Worm (Caenorhabditis elegans) whole organism, young adult: Measurements from ENCODE around the gene fbxc-51.
A peak's percentile ranks its signal among the peaks of the same experiment; 100 is the strongest.

Experiments
- B0336.3 ChIP-seq: fragments of 200-800 bp; sonication (Bioruptor generic); IDR thresholded peaks from 2 replicates; pipeline ENCODE4 v1.3.6; 2022; ENCODE audit warnings: missing genetic modification characterization, missing compliant biosample characterization
- D2030.7 ChIP-seq: fragments of 200-800 bp; sonication (Bioruptor generic); IDR thresholded peaks from 2 replicates; pipeline ENCODE4 v1.3.6; 2022; ENCODE audit warnings: missing genetic modification reagents, missing genetic modification characterization, missing compliant biosample characterization
- F22D6.2 ChIP-seq: sonication (generic microtip); optimal IDR thresholded peaks from 2 replicates; lab custom pipeline; 2016; ENCODE audit warnings: mild to moderate bottlenecking, missing genetic modification characterization, missing compliant biosample characterization
- F23B12.7 ChIP-seq: sonication (generic microtip); optimal IDR thresholded peaks from 2 replicates; lab custom pipeline; 2017; ENCODE audit warnings: missing genetic modification characterization, mild to moderate bottlenecking, missing compliant biosample characterization, antibody characterized with exemption, moderate library complexity; ENCODE audit not compliant: insufficient read depth
- F39B2.1 ChIP-seq: fragments of 200-800 bp; sonication (Bioruptor generic); IDR thresholded peaks from 2 replicates; pipeline ENCODE4 v1.3.6; 2022; ENCODE audit warnings: missing genetic modification reagents, missing genetic modification characterization, missing compliant biosample characterization
- F49E8.2 ChIP-seq: sonication (generic microtip); optimal IDR thresholded peaks from 3 replicates; lab custom pipeline; 2017; ENCODE audit warnings: missing genetic modification characterization, mild to moderate bottlenecking, missing compliant biosample characterization, antibody characterized with exemption, moderate library complexity; ENCODE audit not compliant: insufficient read depth
- akir-1 ChIP-seq: fragments of 200-800 bp; sonication (Bioruptor generic); optimal IDR thresholded peaks from 2 replicates; lab custom pipeline; 2018; ENCODE audit warnings: mild to moderate bottlenecking, missing genetic modification characterization, moderate library complexity, missing compliant biosample characterization
- ama-1 ChIP-seq, 3 experiments: fragments of 150-350 bp in 1 of 3; sonication (generic microtip) in 2 of 3; optimal IDR thresholded peaks; 2 replicates each; lab custom pipeline; 2014 to 2018; ENCODE audit warnings: missing biosample characterization in 2 of 3, missing genetic modification characterization in 2 of 3, missing genetic modification reagents in 2 of 3
- athp-1 ChIP-seq: sonication (generic microtip); optimal IDR thresholded peaks from 2 replicates; lab custom pipeline; 2017; ENCODE audit warnings: mild to moderate bottlenecking, missing genetic modification characterization, missing compliant biosample characterization
- ceh-100 ChIP-seq: fragments of 200-800 bp; sonication (Bioruptor generic); IDR thresholded peaks from 2 replicates; pipeline ENCODE4 v1.3.6; 2022; ENCODE audit warnings: missing genetic modification reagents, missing genetic modification characterization, missing compliant biosample characterization
- ceh-40 ChIP-seq: fragments of 200-800 bp; sonication (Bioruptor generic); IDR thresholded peaks from 2 replicates; pipeline ENCODE4 v1.3.6; 2022; ENCODE audit warnings: missing genetic modification characterization, missing compliant biosample characterization
- die-1 ChIP-seq: sonication (generic microtip); optimal IDR thresholded peaks from 2 replicates; lab custom pipeline; 2016; ENCODE audit warnings: missing genotype, mild to moderate bottlenecking, missing genetic modification characterization, missing compliant biosample characterization
- efl-1 ChIP-seq: fragments of 150-350 bp; optimal IDR thresholded peaks from 2 replicates; lab custom pipeline; 2014; ENCODE audit warnings: missing biosample characterization, missing genetic modification reagents, missing genetic modification characterization
- egrh-3 ChIP-seq: fragments of 200-800 bp; sonication (Bioruptor generic); IDR thresholded peaks from 2 replicates; pipeline ENCODE4 v1.3.6; 2022; ENCODE audit warnings: missing genetic modification reagents, missing genetic modification characterization, missing compliant biosample characterization
- fkh-3 ChIP-seq: sonication (generic microtip); optimal IDR thresholded peaks from 2 replicates; lab custom pipeline; 2016; ENCODE audit warnings: mild to moderate bottlenecking, missing genetic modification characterization, missing compliant biosample characterization
- hmg-1.2 ChIP-seq: fragments of 200-800 bp; sonication (Bioruptor generic); IDR thresholded peaks from 2 replicates; pipeline ENCODE4 v1.3.6; 2022; ENCODE audit warnings: missing genetic modification reagents, missing genetic modification characterization, missing compliant biosample characterization
- hrde-1 ChIP-seq: sonication (generic microtip); optimal IDR thresholded peaks from 2 replicates; lab custom pipeline; 2016; ENCODE audit warnings: missing genetic modification characterization, mild to moderate bottlenecking, missing compliant biosample characterization, moderate library complexity, missing genotype, missing genetic modification reagents, borderline replicate concordance
- lag-1 ChIP-seq: fragments of 200-800 bp; sonication (Bioruptor generic); IDR thresholded peaks from 2 replicates; pipeline ENCODE4 v1.3.6; 2022; ENCODE audit warnings: missing genetic modification reagents, missing genetic modification characterization, missing compliant biosample characterization
- let-607 ChIP-seq, 2 experiments: fragments of 200-800 bp in 1 of 2; sonication (Bioruptor generic) in 1 of 2; sonication (generic microtip) in 1 of 2; optimal IDR thresholded peaks; 2 replicates each; lab custom pipeline; 2016 to 2018; ENCODE audit warnings: mild to moderate bottlenecking in 2 of 2, missing compliant biosample characterization in 2 of 2, missing genetic modification characterization in 2 of 2, moderate library complexity in 2 of 2, missing genotype in 1 of 2
- lir-1 ChIP-seq: fragments of 200-800 bp; sonication (Bioruptor generic); conservative IDR thresholded peaks from 2 replicates; pipeline ENCODE4 v1.3.6; 2022; ENCODE audit warnings: missing genetic modification reagents, missing genetic modification characterization, missing compliant biosample characterization
- madf-3 ChIP-seq: fragments of 200-800 bp; sonication (Bioruptor generic); IDR thresholded peaks from 2 replicates; pipeline ENCODE4 v1.3.6; 2022; ENCODE audit warnings: missing genetic modification reagents, missing genetic modification characterization, missing compliant biosample characterization
- madf-6 ChIP-seq: fragments of 200-800 bp; sonication (Bioruptor generic); IDR thresholded peaks from 2 replicates; pipeline ENCODE4 v1.3.6; 2022; ENCODE audit warnings: missing genetic modification reagents, missing genetic modification characterization, missing compliant biosample characterization
- mxl-1 ChIP-seq: sonication (generic microtip); optimal IDR thresholded peaks from 2 replicates; lab custom pipeline; 2016; ENCODE audit warnings: missing genetic modification characterization, missing compliant biosample characterization
- nfyb-1 ChIP-seq: fragments of 200-800 bp; sonication (Bioruptor generic); IDR thresholded peaks from 2 replicates; pipeline ENCODE4 v1.3.6; 2022; ENCODE audit warnings: missing genetic modification reagents, missing genetic modification characterization, missing compliant biosample characterization
- nhr-179 ChIP-seq: sonication (generic microtip); optimal IDR thresholded peaks from 2 replicates; lab custom pipeline; 2016; ENCODE audit warnings: mild to moderate bottlenecking, missing genetic modification characterization, missing compliant biosample characterization
- nhr-80 ChIP-seq: sonication (generic microtip); optimal IDR thresholded peaks from 2 replicates; lab custom pipeline; 2016; ENCODE audit warnings: missing genetic modification characterization, missing compliant biosample characterization
- rcor-1 ChIP-seq: fragments of 200-800 bp; sonication (Bioruptor generic); IDR thresholded peaks from 2 replicates; pipeline ENCODE4 v1.3.6; 2022; ENCODE audit warnings: missing genetic modification reagents, missing genetic modification characterization, missing compliant biosample characterization
- rec-8 ChIP-seq, 2 experiments: sonication (generic microtip); optimal IDR thresholded peaks; 2 replicates each; lab custom pipeline; 2016; ENCODE audit warnings: mild to moderate bottlenecking in 2 of 2, missing genetic modification characterization in 2 of 2, missing genetic modification reagents in 2 of 2, missing genotype in 2 of 2, missing biosample characterization in 1 of 2, missing compliant biosample characterization in 1 of 2, moderate library complexity in 1 of 2
- snpc-1.1 ChIP-seq: sonication (generic microtip); optimal IDR thresholded peaks from 2 replicates; lab custom pipeline; 2017; ENCODE audit warnings: missing genetic modification characterization, mild to moderate bottlenecking, missing compliant biosample characterization, antibody characterized with exemption, moderate library complexity, missing genotype, missing genetic modification reagents; ENCODE audit not compliant: insufficient read depth
- snpc-4 ChIP-seq, 5 experiments: fragments of 150-350 bp in 1 of 5; sonication (generic microtip) in 4 of 5; optimal IDR thresholded peaks; 2 replicates each; lab custom pipeline; 2014 to 2018; ENCODE audit warnings: missing genetic modification characterization in 5 of 5, missing biosample characterization in 3 of 5, antibody characterized with exemption in 2 of 5, mild to moderate bottlenecking in 2 of 5, missing compliant biosample characterization in 2 of 5, missing genotype in 2 of 5, moderate library complexity in 2 of 5, missing genetic modification reagents in 1 of 5
- zfh-2 ChIP-seq: fragments of 200-800 bp; sonication (Bioruptor generic); conservative IDR thresholded peaks from 2 replicates; pipeline ENCODE4 v1.3.6; 2022; ENCODE audit warnings: missing genetic modification reagents, missing genetic modification characterization, missing compliant biosample characterization
- zim-3 ChIP-seq: sonication (generic microtip); optimal IDR thresholded peaks from 2 replicates; lab custom pipeline; 2017; ENCODE audit warnings: mild to moderate bottlenecking, missing genetic modification characterization, moderate library complexity, missing compliant biosample characterization
- ztf-18 ChIP-seq: sonication (generic microtip); optimal IDR thresholded peaks from 2 replicates; lab custom pipeline; 2016; ENCODE audit warnings: missing genotype, mild to moderate bottlenecking, missing genetic modification characterization, missing compliant biosample characterization

The fbxc-51 gene

ce11 chrII:900720-901332 lies 32.2 kb downstream of the fbxc-51 start, which contains the start of gene T07D3.9:
TSS of gene T07D3.9 (minus strand) at chrII:900913.
- TF ChIP-seq efl-1 (GFP tag; lab: Kevin White, UChicago), result peak; percentile 51
- TF ChIP-seq lag-1 (GFP tag; lab: Robert Waterston, UW), result no peak
- no peak for TF ChIP-seq zfh-2 (GFP tag; lab: Robert Waterston, UW)
- no peak for TF ChIP-seq ama-1 (optimal IDR thresholded peaks at IDR 0.05; lab: Kevin White, UChicago)
- TF ChIP-seq ama-1 (GFP tag; optimal IDR thresholded peaks at IDR 0.05; lab: Kevin White, UChicago), result no peak
- TF ChIP-seq zim-3 (tag; lab: Kevin White, UChicago), result no peak
- peak; percentile 55; the same call in 1 of the 2 replicates for TF ChIP-seq hmg-1.2 (GFP tag; lab: Robert Waterston, UW)
- TF ChIP-seq hrde-1 (tag; lab: Kevin White, UChicago), result no peak
- TF ChIP-seq egrh-3 (GFP tag; lab: Robert Waterston, UW), result no peak
- TF ChIP-seq fkh-3 (tag; lab: Kevin White, UChicago), result no peak
- TF ChIP-seq madf-6, result peak; percentile 59; the same call in 1 of the 2 replicates
- no peak for TF ChIP-seq ceh-40
- no peak for TF ChIP-seq nhr-179 (tag; lab: Kevin White, UChicago)
- peak; percentile 55 for TF ChIP-seq nhr-80 (tag; lab: Kevin White, UChicago)
- TF ChIP-seq madf-3 (GFP tag; lab: Robert Waterston, UW), result no peak
- TF ChIP-seq die-1 (tag; lab: Kevin White, UChicago), result no peak
- TF ChIP-seq mxl-1, result no peak
- TF ChIP-seq ztf-18, result no peak

DNA sequence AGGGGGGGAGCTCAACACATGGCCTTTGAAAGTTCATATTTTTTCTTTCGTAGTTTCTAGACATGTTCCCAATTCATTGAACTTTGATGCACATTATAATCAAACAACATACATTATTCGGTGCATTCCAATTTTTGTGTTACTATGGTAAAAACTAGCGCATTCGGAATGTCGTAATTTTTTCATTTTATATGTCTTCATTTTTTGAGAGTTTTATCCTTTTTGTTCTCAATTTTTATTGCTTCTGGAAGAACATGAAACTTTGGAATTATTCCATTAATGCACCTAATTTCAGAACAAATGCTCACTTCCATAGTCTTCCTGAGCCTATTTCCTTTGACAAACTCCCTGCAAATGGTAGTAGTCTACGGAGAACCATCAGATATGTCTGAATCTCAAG lies 33.0 kb downstream of the fbxc-51 start, which contains the start of gene T07D3.2:
TSS of gene T07D3.2 (plus strand) at position 301 of the 400 bp plus-strand sequence.
- TF ChIP-seq rec-8 (tag; optimal IDR thresholded peaks at IDR 0.05; lab: Kevin White, UChicago) (no peak), rcor-1 (GFP tag; lab: Robert Waterston, UW) (no peak)

ce11 chrII:905335-905734 lies 36.7 kb downstream of the fbxc-51 start:
- TF ChIP-seq let-607 (tag; optimal IDR thresholded peaks at IDR 0.05; lab: Kevin White, UChicago) (no peak), D2030.7 (GFP tag; lab: Robert Waterston, UW) (no peak), lir-1 (no peak), athp-1 (tag; lab: Kevin White, UChicago) (no peak), snpc-1.1 (tag; lab: Kevin White, UChicago) (peak; percentile 70), F39B2.1 (GFP tag; lab: Robert Waterston, UW) (no peak), akir-1 (GFP tag; lab: Kevin White, UChicago) (no peak), B0336.3 (GFP tag; lab: Robert Waterston, UW) (no peak), snpc-4 (GFP tag; optimal IDR thresholded peaks at IDR 0.05; lab: Kevin White, UChicago) (no peak), snpc-4 (tag; optimal IDR thresholded peaks at IDR 0.05; lab: Kevin White, UChicago) (peak in 2 of 4 experiments; percentile 75 to 90), F23B12.7 (no peak), ama-1 (optimal IDR thresholded peaks at IDR 0.05; lab: Kevin White, UChicago) (no peak), ama-1 (GFP tag; optimal IDR thresholded peaks at IDR 0.05; lab: Kevin White, UChicago) (no peak), nfyb-1 (GFP tag; lab: Robert Waterston, UW) (no peak), mxl-1 (no peak), F22D6.2 (tag; lab: Kevin White, UChicago) (no peak), fkh-3 (tag; lab: Kevin White, UChicago) (no peak), egrh-3 (GFP tag; lab: Robert Waterston, UW) (no peak), F49E8.2 (tag; lab: Kevin White, UChicago) (no peak), zim-3 (tag; lab: Kevin White, UChicago) (no peak), zfh-2 (GFP tag; lab: Robert Waterston, UW) (peak; percentile 40; the same call in 1 of the 2 replicates), ceh-100 (GFP tag; lab: Robert Waterston, UW) (no peak)
